Worm (Caenorhabditis elegans): ENCODE measurements around the gene F48F7.5.

ce11 chrX:13948810-13949209 lies 26.6 kb upstream of the F48F7.5 start, which contains the start of gene alg-1:
- TF ChIP-seq ZK337.2 (GFP tag; IDR thresholded peaks at IDR 0.05): no peak
- TF ChIP-seq R02D3.7 (tag; optimal IDR thresholded peaks at IDR 0.05): no peak
- no peak for TF ChIP-seq aly-2 (tag; optimal IDR thresholded peaks at IDR 0.05)
- no peak for TF ChIP-seq ceh-28 (tag; optimal IDR thresholded peaks at IDR 0.05)
- no peak for TF ChIP-seq fos-1 (tag; optimal IDR thresholded peaks at IDR 0.05)
- no peak for TF ChIP-seq dpl-1 (GFP tag; optimal IDR thresholded peaks at IDR 0.05)
- TF ChIP-seq pha-4 (GFP tag; IDR thresholded peaks at IDR 0.05): no peak
- TF ChIP-seq pha-4 (tag; optimal IDR thresholded peaks at IDR 0.05): no peak
